Fruit fly (Drosophila melanogaster) whole organism: Measurements from ENCODE around the gene CG5225.

ENCODE experiments used
- CG8478 ChIP-seq: fragments of >200 bp; optimal IDR thresholded peaks from 2 replicates; lab custom pipeline; 2018; ENCODE audit warnings: inconsistent platforms
- Dll ChIP-seq: fragments of >200 bp; optimal IDR thresholded peaks from 2 replicates; lab custom pipeline; 2017
- EcR ChIP-seq, 2 experiments: fragments of >200 bp; optimal IDR thresholded peaks; 2 replicates each; lab custom pipeline; 2017; ENCODE audit warnings: missing biosample characterization in 2 of 2, missing genetic modification characterization in 2 of 2, missing genetic modification reagents in 2 of 2
- pan ChIP-seq: fragments of >200 bp; optimal IDR thresholded peaks from 2 replicates; lab custom pipeline; 2017
- psq ChIP-seq: fragments of >200 bp; optimal IDR thresholded peaks from 2 replicates; lab custom pipeline; 2017
- usp ChIP-seq: fragments of >200 bp; optimal IDR thresholded peaks from 2 replicates; lab custom pipeline; 2017; ENCODE audit warnings: missing biosample characterization, missing genetic modification characterization, mixed read lengths

DNA sequence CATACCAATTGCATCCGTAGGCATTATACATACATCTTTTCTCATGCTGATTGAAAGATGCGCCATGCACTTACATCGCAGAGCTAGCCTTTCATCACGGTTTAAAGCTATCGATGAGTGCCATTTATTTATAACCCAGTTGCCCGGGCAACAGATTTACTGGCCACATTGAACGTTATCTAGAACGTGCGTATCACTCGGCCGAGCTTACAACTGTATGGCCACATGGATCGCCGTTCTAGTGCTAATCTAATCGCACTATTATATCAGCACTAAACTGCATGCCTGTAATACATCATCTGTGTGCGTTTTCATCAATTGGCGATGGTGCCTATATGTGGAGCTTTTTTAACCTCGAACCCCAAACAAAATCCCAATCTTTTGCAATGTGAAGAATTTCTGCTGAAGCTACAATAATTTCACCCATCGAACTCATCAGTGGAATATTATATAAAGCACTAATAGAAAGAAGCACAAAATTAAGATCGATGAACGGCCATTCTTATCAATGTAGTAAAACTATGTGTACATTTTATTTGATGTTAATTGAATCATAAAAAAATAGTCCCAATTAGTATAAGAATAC is 32.4 kb downstream of the CG5225 start:
- TF ChIP-seq usp (GFP tag; lab: Kevin White, UChicago) (no peak), CG8478 (lab: Kevin White, UChicago) (no peak), psq (lab: Kevin White, UChicago) (no peak), EcR (GFP tag; optimal IDR thresholded peaks at IDR 0.05; lab: Kevin White, UChicago) (no peak), pan (no peak), Dll (lab: Kevin White, UChicago) (no peak)
